Fruit fly (Drosophila melanogaster): Measurements from ENCODE around the gene Pp2B-14D.

DNA sequence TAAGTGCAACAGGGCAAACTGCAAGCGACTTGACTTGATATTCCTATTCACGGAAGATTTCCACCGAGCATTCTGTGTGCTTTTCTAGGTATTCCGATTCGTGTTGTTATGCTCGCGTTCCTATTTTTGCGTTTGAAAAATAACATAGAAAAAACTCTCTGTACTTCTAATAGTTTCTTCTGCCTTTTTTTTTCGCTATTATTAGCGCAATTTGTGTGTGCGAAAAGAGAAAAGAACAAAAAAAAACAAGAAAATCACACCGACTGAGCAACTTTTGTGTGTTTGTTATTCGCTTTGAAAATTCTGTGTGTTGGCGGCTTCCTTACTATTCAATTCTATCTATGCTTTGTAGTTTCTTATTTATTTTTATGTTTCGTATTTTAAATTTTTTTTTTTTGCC lies 23.9 kb upstream of the Pp2B-14D start:
- TF ChIP-seq Mio (GFP tag; optimal IDR thresholded peaks at IDR 0.05) (no peak), tai (GFP tag; optimal IDR thresholded peaks at IDR 0.05) (no peak), sage (GFP tag; optimal IDR thresholded peaks at IDR 0.05) (no peak), CG32264 (GFP tag; optimal IDR thresholded peaks at IDR 0.05) (no peak), dl (GFP tag; optimal IDR thresholded peaks at IDR 0.05; ENCODE audit: insufficient read depth in 1 of 2, partially characterized antibody in 2 of 2) (no peak), br (GFP tag; optimal IDR thresholded peaks at IDR 0.05) (no peak), OdsH (GFP tag; optimal IDR thresholded peaks at IDR 0.05) (no peak), Hr78 (GFP tag; optimal IDR thresholded peaks at IDR 0.05) (no peak), rgr (GFP tag; optimal IDR thresholded peaks at IDR 0.05) (no peak), lola (GFP tag; optimal IDR thresholded peaks at IDR 0.05) (no peak), Hnf4 (GFP tag; optimal IDR thresholded peaks at IDR 0.05) (no peak), usp (GFP tag; optimal IDR thresholded peaks at IDR 0.05) (no peak)
